Worm (Caenorhabditis elegans) whole organism, L2 larva: ENCODE data around the gene clec-179.

Source experiments
- C34F6.9 ChIP-seq: fragments of 150-350 bp; optimal IDR thresholded peaks from 2 replicates; lab custom pipeline; 2014; ENCODE audit warnings: missing biosample characterization, missing genetic modification characterization
- F13H6.1 ChIP-seq: sonication (generic microtip); optimal IDR thresholded peaks from 2 replicates; lab custom pipeline; 2016; ENCODE audit warnings: missing genetic modification characterization, missing compliant biosample characterization
- R02D3.7 ChIP-seq: fragments of 150-350 bp; optimal IDR thresholded peaks from 2 replicates; lab custom pipeline; 2014; ENCODE audit warnings: missing biosample characterization, missing genetic modification characterization
- Y55F3AM.14 ChIP-seq: fragments of 200-800 bp; sonication (Bioruptor generic); optimal IDR thresholded peaks from 2 replicates; lab custom pipeline; 2018; ENCODE audit warnings: mild to moderate bottlenecking, missing genetic modification characterization, missing compliant biosample characterization
- ZK546.5 ChIP-seq: sonication (generic microtip); optimal IDR thresholded peaks from 2 replicates; lab custom pipeline; 2017; ENCODE audit warnings: missing biosample characterization, missing genetic modification characterization
- alr-1 ChIP-seq: fragments of 150-350 bp; optimal IDR thresholded peaks from 2 replicates; lab custom pipeline; 2014; ENCODE audit warnings: missing biosample characterization, missing genetic modification characterization
- aly-2 ChIP-seq: fragments of 150-350 bp; optimal IDR thresholded peaks from 2 replicates; lab custom pipeline; 2014; ENCODE audit warnings: missing biosample characterization, missing genetic modification characterization
- ama-1 ChIP-seq: fragments of 150-350 bp; optimal IDR thresholded peaks from 2 replicates; lab custom pipeline; 2018; ENCODE audit warnings: inconsistent platforms
- ceh-16 ChIP-seq: fragments of 150-350 bp; optimal IDR thresholded peaks from 2 replicates; lab custom pipeline; 2014; ENCODE audit warnings: missing biosample characterization, missing genetic modification characterization
- ceh-82 ChIP-seq: fragments of 150-350 bp; optimal IDR thresholded peaks from 2 replicates; lab custom pipeline; 2014; ENCODE audit warnings: missing biosample characterization, missing genetic modification characterization
- egl-27 ChIP-seq: sonication (generic microtip); optimal IDR thresholded peaks from 3 replicates; lab custom pipeline; 2017; ENCODE audit warnings: missing biosample characterization, missing genetic modification reagents, missing genetic modification characterization
- elt-3 ChIP-seq: sonication (generic microtip); optimal IDR thresholded peaks from 2 replicates; lab custom pipeline; 2017; ENCODE audit warnings: missing biosample characterization, missing genetic modification characterization
- gmeb-1 ChIP-seq: fragments of 150-350 bp; optimal IDR thresholded peaks from 2 replicates; lab custom pipeline; 2014; ENCODE audit warnings: missing biosample characterization, missing genetic modification characterization
- lin-11 ChIP-seq: fragments of 150-350 bp; sonication (generic microtip); optimal IDR thresholded peaks from 2 replicates; lab custom pipeline; 2014; ENCODE audit warnings: missing biosample characterization, missing genetic modification characterization, inconsistent platforms, mixed read lengths
- lin-13 ChIP-seq: fragments of 150-350 bp; optimal IDR thresholded peaks from 2 replicates; lab custom pipeline; 2014; ENCODE audit warnings: missing biosample characterization, missing genetic modification reagents, missing genetic modification characterization
- lin-39 ChIP-seq: fragments of 150-350 bp; optimal IDR thresholded peaks from 2 replicates; lab custom pipeline; 2014; ENCODE audit warnings: missing biosample characterization, missing genetic modification reagents, missing genetic modification characterization
- lsy-2 ChIP-seq, 2 experiments: fragments of 150-350 bp in 1 of 2; sonication (generic microtip) in 1 of 2; optimal IDR thresholded peaks; 2 replicates each; lab custom pipeline; 2014 to 2017; ENCODE audit warnings: missing biosample characterization in 2 of 2, missing genetic modification characterization in 2 of 2
- mbf-1 ChIP-seq: sonication (generic microtip); optimal IDR thresholded peaks from 2 replicates; lab custom pipeline; 2017; ENCODE audit warnings: missing biosample characterization, missing genetic modification characterization
- mdl-1 ChIP-seq, 2 experiments: fragments of 150-350 bp in 1 of 2; sonication (generic microtip) in 1 of 2; optimal IDR thresholded peaks; 2 replicates each; lab custom pipeline; 2017; ENCODE audit warnings: missing biosample characterization in 2 of 2, missing genetic modification characterization in 2 of 2
- nhr-10 ChIP-seq: sonication (generic microtip); optimal IDR thresholded peaks from 2 replicates; lab custom pipeline; 2017; ENCODE audit warnings: missing biosample characterization, missing genetic modification characterization
- nhr-12 ChIP-seq: fragments of 150-350 bp; optimal IDR thresholded peaks from 2 replicates; lab custom pipeline; 2014; ENCODE audit warnings: missing biosample characterization, missing genetic modification characterization
- nhr-129 ChIP-seq: fragments of 150-350 bp; optimal IDR thresholded peaks from 2 replicates; lab custom pipeline; 2014; ENCODE audit warnings: missing biosample characterization, missing genetic modification characterization
- nhr-23 ChIP-seq: fragments of 150-350 bp; optimal IDR thresholded peaks from 2 replicates; lab custom pipeline; 2014; ENCODE audit warnings: missing biosample characterization, missing genetic modification reagents, missing genetic modification characterization
- nhr-237 ChIP-seq: fragments of 150-350 bp; optimal IDR thresholded peaks from 2 replicates; lab custom pipeline; 2014; ENCODE audit warnings: missing biosample characterization, missing genetic modification characterization
- nhr-25 ChIP-seq: fragments of 150-350 bp; sonication (generic microtip); optimal IDR thresholded peaks from 3 replicates; lab custom pipeline; 2014; ENCODE audit warnings: missing biosample characterization, missing genetic modification characterization
- nhr-77 ChIP-seq: fragments of 150-350 bp; optimal IDR thresholded peaks from 2 replicates; lab custom pipeline; 2014; ENCODE audit warnings: missing biosample characterization, missing genetic modification characterization
- peb-1 ChIP-seq: fragments of 150-350 bp; optimal IDR thresholded peaks from 2 replicates; lab custom pipeline; 2014; ENCODE audit warnings: missing biosample characterization, missing genetic modification characterization
- sem-4 ChIP-seq: fragments of 150-350 bp; optimal IDR thresholded peaks from 2 replicates; lab custom pipeline; 2014; ENCODE audit warnings: missing biosample characterization, missing genetic modification reagents, missing genetic modification characterization
- skn-1 ChIP-seq: sonication (generic microtip); optimal IDR thresholded peaks from 2 replicates; lab custom pipeline; 2017; ENCODE audit warnings: missing biosample characterization, missing genetic modification characterization
- sma-3 ChIP-seq: sonication (generic microtip); optimal IDR thresholded peaks from 2 replicates; lab custom pipeline; 2016; ENCODE audit warnings: missing genetic modification reagents, missing genetic modification characterization, missing compliant biosample characterization
- sma-9 ChIP-seq, 2 experiments: fragments of 150-350 bp in 1 of 2; sonication (generic microtip) in 1 of 2; optimal IDR thresholded peaks; 2 replicates each; lab custom pipeline; 2014 to 2016; ENCODE audit warnings: missing genetic modification characterization in 2 of 2, mild to moderate bottlenecking in 1 of 2, missing biosample characterization in 1 of 2, missing compliant biosample characterization in 1 of 2, missing genetic modification reagents in 1 of 2, moderate library complexity in 1 of 2
- snpc-4 ChIP-seq: fragments of 150-350 bp; optimal IDR thresholded peaks from 2 replicates; lab custom pipeline; 2014; ENCODE audit warnings: missing biosample characterization, missing genetic modification characterization
- unc-55 ChIP-seq: fragments of 150-350 bp; sonication (generic microtip); optimal IDR thresholded peaks from 3 replicates; lab custom pipeline; 2014; ENCODE audit warnings: missing biosample characterization, missing genetic modification reagents, missing genetic modification characterization
- ztf-1 ChIP-seq: fragments of 200-800 bp; sonication (Bioruptor generic); conservative IDR thresholded peaks from 2 replicates; pipeline ENCODE4 v1.3.6; 2022; ENCODE audit warnings: missing genetic modification characterization, missing compliant biosample characterization
- ztf-4 ChIP-seq: fragments of 150-350 bp; optimal IDR thresholded peaks from 2 replicates; lab custom pipeline; 2014; ENCODE audit warnings: missing biosample characterization, missing genetic modification characterization

Gene clec-179

DNA sequence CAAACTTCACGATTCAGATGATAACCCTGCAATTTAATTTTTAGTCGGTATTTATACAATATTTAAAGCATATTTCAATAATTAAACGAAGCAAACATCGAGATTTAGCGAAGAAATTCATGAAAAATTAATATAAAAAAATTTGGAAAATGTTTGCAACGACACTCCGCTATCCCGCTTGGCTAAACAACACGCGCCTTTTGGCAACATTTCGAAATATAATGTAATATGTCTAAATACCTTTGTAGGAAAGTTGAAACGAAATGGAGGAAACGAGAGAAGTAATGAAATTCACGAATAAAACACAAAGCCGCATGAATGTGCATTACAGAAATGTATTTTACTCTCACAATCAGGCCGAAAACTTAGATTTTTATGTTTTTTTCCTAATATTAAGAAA lies 18.8 kb downstream of the clec-179 start, which contains the start of gene rpc-1:
TSS of gene rpc-1 (minus strand) at position 26 of the 400 bp plus-strand sequence.
- TF ChIP-seq nhr-25 (tag; lab: Kevin White, UChicago): no peak
- TF ChIP-seq ama-1 (lab: Kevin White, UChicago): no peak
- no peak for TF ChIP-seq snpc-4 (tag; lab: Kevin White, UChicago)
- no peak for TF ChIP-seq mdl-1 (tag; optimal IDR thresholded peaks at IDR 0.05; lab: Kevin White, UChicago)
- TF ChIP-seq gmeb-1: peak; percentile 83
- peak in 1 of 2 experiments; percentile 56 for TF ChIP-seq lsy-2 (tag; optimal IDR thresholded peaks at IDR 0.05; lab: Kevin White, UChicago)
- no peak for TF ChIP-seq Y55F3AM.14 (GFP tag; lab: Kevin White, UChicago)
- TF ChIP-seq skn-1 (tag; lab: Kevin White, UChicago): no peak
- TF ChIP-seq nhr-10 (tag; lab: Kevin White, UChicago): no peak
- no peak for TF ChIP-seq nhr-77
- peak; percentile 63 for TF ChIP-seq C34F6.9 (tag; lab: Kevin White, UChicago)
- TF ChIP-seq egl-27 (tag; lab: Kevin White, UChicago): no peak
- TF ChIP-seq F13H6.1 (tag; lab: Kevin White, UChicago): no peak
- peak; percentile 85 for TF ChIP-seq nhr-129 (tag; lab: Kevin White, UChicago)
- TF ChIP-seq, all 48 proteins: peak for 4

DNA sequence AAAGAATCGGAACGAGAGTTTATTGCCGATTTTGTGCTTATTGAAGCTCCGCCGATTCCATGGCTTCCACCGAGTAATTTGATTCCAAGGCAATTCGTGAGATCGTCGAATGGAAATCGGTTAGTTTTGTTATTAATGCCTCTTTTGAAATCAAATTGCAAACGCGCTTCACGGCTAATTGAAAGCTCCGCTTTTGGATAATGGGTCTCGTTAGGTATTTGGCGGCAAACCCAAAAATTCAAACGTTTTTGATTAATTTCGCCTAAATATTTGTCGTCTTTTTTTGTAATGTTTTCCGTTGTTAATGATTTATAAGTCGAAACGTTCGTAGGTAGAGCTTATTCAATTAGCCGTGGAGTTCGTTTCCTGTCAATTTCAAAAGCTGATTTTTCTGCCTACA lies 24.9 kb downstream of the clec-179 start:
- TF ChIP-seq sma-3 (GFP tag; lab: Kevin White, UChicago) (no peak), mdl-1 (tag; optimal IDR thresholded peaks at IDR 0.05; lab: Kevin White, UChicago) (no peak), ceh-82 (tag; lab: Kevin White, UChicago) (no peak), ztf-4 (tag; lab: Kevin White, UChicago) (no peak), lin-11 (tag; lab: Kevin White, UChicago) (no peak), aly-2 (tag; lab: Kevin White, UChicago) (no peak), sma-9 (GFP tag; optimal IDR thresholded peaks at IDR 0.05; lab: Kevin White, UChicago) (no peak), sma-9 (tag; optimal IDR thresholded peaks at IDR 0.05; lab: Kevin White, UChicago) (no peak), nhr-23 (tag; lab: Kevin White, UChicago) (no peak), R02D3.7 (tag; lab: Kevin White, UChicago) (no peak), peb-1 (tag; lab: Kevin White, UChicago) (no peak), nhr-237 (tag; lab: Kevin White, UChicago) (no peak), snpc-4 (tag; lab: Kevin White, UChicago) (no peak), nhr-77 (no peak), ZK546.5 (no peak), sem-4 (tag; lab: Kevin White, UChicago) (no peak), ztf-1 (GFP tag; lab: Robert Waterston, UW) (no peak)

DNA sequence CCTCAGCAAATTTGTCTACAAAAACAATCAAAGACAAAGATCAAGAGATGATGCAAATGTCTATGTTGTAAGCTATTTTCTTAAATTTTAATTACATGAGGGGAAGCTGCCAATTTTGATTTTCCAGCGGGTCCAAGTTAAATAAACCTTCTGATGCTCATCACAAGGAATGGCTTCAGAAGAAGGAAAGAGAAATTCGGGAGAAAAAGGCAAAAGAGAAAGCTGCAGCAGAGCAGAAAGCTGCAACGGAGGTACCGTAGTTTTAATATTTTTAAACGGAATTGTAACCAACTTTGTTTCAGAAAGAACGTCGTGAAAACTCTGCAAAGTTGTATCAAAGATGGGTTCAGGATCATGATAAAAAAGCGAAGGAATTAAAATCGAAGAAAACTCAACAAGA lies 26.3 kb downstream of the clec-179 start:
- no peak for TF ChIP-seq ceh-16
- no peak for TF ChIP-seq skn-1 (tag; lab: Kevin White, UChicago)
- TF ChIP-seq elt-3 (tag; lab: Kevin White, UChicago): no peak
- TF ChIP-seq ama-1 (lab: Kevin White, UChicago): no peak
- TF ChIP-seq sma-9 (GFP tag; optimal IDR thresholded peaks at IDR 0.05; lab: Kevin White, UChicago): no peak
- no peak for TF ChIP-seq sma-9 (tag; optimal IDR thresholded peaks at IDR 0.05; lab: Kevin White, UChicago)
- no peak for TF ChIP-seq egl-27 (tag; lab: Kevin White, UChicago)
- no peak for TF ChIP-seq alr-1 (tag; lab: Kevin White, UChicago)
- TF ChIP-seq mdl-1 (tag; optimal IDR thresholded peaks at IDR 0.05; lab: Kevin White, UChicago): no peak
- TF ChIP-seq lin-13 (GFP tag; lab: Kevin White, UChicago): no peak
- no peak for TF ChIP-seq lin-39 (tag; lab: Kevin White, UChicago)
- TF ChIP-seq gmeb-1: no peak
- no peak for TF ChIP-seq nhr-12 (tag; lab: Kevin White, UChicago)
- TF ChIP-seq ztf-4 (tag; lab: Kevin White, UChicago): no peak
- no peak for TF ChIP-seq C34F6.9 (tag; lab: Kevin White, UChicago)
- TF ChIP-seq mbf-1: no peak
- TF ChIP-seq unc-55 (GFP tag; lab: Kevin White, UChicago): no peak
- TF ChIP-seq aly-2 (tag; lab: Kevin White, UChicago): no peak
- no peak for TF ChIP-seq nhr-237 (tag; lab: Kevin White, UChicago)
- TF ChIP-seq nhr-129 (tag; lab: Kevin White, UChicago): no peak
- no peak for TF ChIP-seq sem-4 (tag; lab: Kevin White, UChicago)

DNA sequence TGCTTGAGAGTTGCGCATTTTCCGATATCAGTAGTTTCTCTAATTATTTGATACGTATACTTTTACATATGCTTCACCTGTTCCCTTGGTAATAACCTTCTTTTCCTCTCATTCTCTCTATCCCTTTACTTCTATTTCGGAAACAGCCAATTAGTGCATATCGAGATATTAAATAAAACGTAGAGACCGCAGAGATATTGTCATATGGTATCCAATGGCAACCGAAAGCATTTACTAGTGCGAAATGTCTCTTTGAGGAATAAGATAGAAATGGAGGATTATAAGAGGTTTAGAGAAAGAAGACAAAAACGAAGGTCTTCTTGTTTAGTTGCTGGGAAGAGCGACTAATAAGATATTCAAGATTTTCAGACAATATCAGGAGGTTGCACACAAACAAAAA lies 28.1 kb downstream of the clec-179 start, which contains the start of gene maph-9:
TSS of gene maph-9 (plus strand) at position 273 of the 400 bp plus-strand sequence.
- TF ChIP-seq C34F6.9 (tag; lab: Kevin White, UChicago) (peak; percentile 33), alr-1 (tag; lab: Kevin White, UChicago) (no peak)
- TF ChIP-seq, all 48 proteins: peak for 1
